Worm (Caenorhabditis elegans) whole organism, L2 larva: Measurements from ENCODE around the gene F57B9.3.

Experiments used
- C34F6.9 ChIP-seq: fragments of 150-350 bp; optimal IDR thresholded peaks from 2 replicates; lab custom pipeline; 2014; ENCODE audit warnings: missing biosample characterization, missing genetic modification characterization
- F13H6.1 ChIP-seq: sonication (generic microtip); optimal IDR thresholded peaks from 2 replicates; lab custom pipeline; 2016; ENCODE audit warnings: missing genetic modification characterization, missing compliant biosample characterization
- R02D3.7 ChIP-seq: fragments of 150-350 bp; optimal IDR thresholded peaks from 2 replicates; lab custom pipeline; 2014; ENCODE audit warnings: missing biosample characterization, missing genetic modification characterization
- Y55F3AM.14 ChIP-seq: fragments of 200-800 bp; sonication (Bioruptor generic); optimal IDR thresholded peaks from 2 replicates; lab custom pipeline; 2018; ENCODE audit warnings: mild to moderate bottlenecking, missing genetic modification characterization, missing compliant biosample characterization
- ZK546.5 ChIP-seq: sonication (generic microtip); optimal IDR thresholded peaks from 2 replicates; lab custom pipeline; 2017; ENCODE audit warnings: missing biosample characterization, missing genetic modification characterization
- alr-1 ChIP-seq: fragments of 150-350 bp; optimal IDR thresholded peaks from 2 replicates; lab custom pipeline; 2014; ENCODE audit warnings: missing biosample characterization, missing genetic modification characterization
- aly-2 ChIP-seq: fragments of 150-350 bp; optimal IDR thresholded peaks from 2 replicates; lab custom pipeline; 2014; ENCODE audit warnings: missing biosample characterization, missing genetic modification characterization
- ama-1 ChIP-seq: fragments of 150-350 bp; optimal IDR thresholded peaks from 2 replicates; lab custom pipeline; 2018; ENCODE audit warnings: inconsistent platforms
- blmp-1 ChIP-seq: sonication (generic microtip); optimal IDR thresholded peaks from 2 replicates; lab custom pipeline; 2017; ENCODE audit warnings: missing genetic modification characterization, mild to moderate bottlenecking, missing compliant biosample characterization, antibody characterized with exemption, moderate library complexity; ENCODE audit not compliant: insufficient read depth
- ceh-16 ChIP-seq: fragments of 150-350 bp; optimal IDR thresholded peaks from 2 replicates; lab custom pipeline; 2014; ENCODE audit warnings: missing biosample characterization, missing genetic modification characterization
- ceh-82 ChIP-seq: fragments of 150-350 bp; optimal IDR thresholded peaks from 2 replicates; lab custom pipeline; 2014; ENCODE audit warnings: missing biosample characterization, missing genetic modification characterization
- crh-2 ChIP-seq: sonication (generic microtip); optimal IDR thresholded peaks from 2 replicates; lab custom pipeline; 2017; ENCODE audit warnings: missing biosample characterization, missing genetic modification characterization
- dmd-4 ChIP-seq: sonication (generic microtip); optimal IDR thresholded peaks from 2 replicates; lab custom pipeline; 2017; ENCODE audit warnings: missing biosample characterization, missing genetic modification characterization
- egl-27 ChIP-seq: sonication (generic microtip); optimal IDR thresholded peaks from 3 replicates; lab custom pipeline; 2017; ENCODE audit warnings: missing biosample characterization, missing genetic modification reagents, missing genetic modification characterization
- elt-1 ChIP-seq: fragments of 150-350 bp; optimal IDR thresholded peaks from 2 replicates; lab custom pipeline; 2014; ENCODE audit warnings: missing biosample characterization, missing genetic modification characterization
- elt-3 ChIP-seq: sonication (generic microtip); optimal IDR thresholded peaks from 2 replicates; lab custom pipeline; 2017; ENCODE audit warnings: missing biosample characterization, missing genetic modification characterization
- fos-1 ChIP-seq: fragments of 150-350 bp; optimal IDR thresholded peaks from 2 replicates; lab custom pipeline; 2014; ENCODE audit warnings: missing biosample characterization, missing genetic modification characterization
- gmeb-1 ChIP-seq: fragments of 150-350 bp; optimal IDR thresholded peaks from 2 replicates; lab custom pipeline; 2014; ENCODE audit warnings: missing biosample characterization, missing genetic modification characterization
- lin-11 ChIP-seq: fragments of 150-350 bp; sonication (generic microtip); optimal IDR thresholded peaks from 2 replicates; lab custom pipeline; 2014; ENCODE audit warnings: missing biosample characterization, missing genetic modification characterization, inconsistent platforms, mixed read lengths
- lin-13 ChIP-seq: fragments of 150-350 bp; optimal IDR thresholded peaks from 2 replicates; lab custom pipeline; 2014; ENCODE audit warnings: missing biosample characterization, missing genetic modification reagents, missing genetic modification characterization
- lin-39 ChIP-seq: fragments of 150-350 bp; optimal IDR thresholded peaks from 2 replicates; lab custom pipeline; 2014; ENCODE audit warnings: missing biosample characterization, missing genetic modification reagents, missing genetic modification characterization
- lsy-2 ChIP-seq, 2 experiments: fragments of 150-350 bp in 1 of 2; sonication (generic microtip) in 1 of 2; optimal IDR thresholded peaks; 2 replicates each; lab custom pipeline; 2014 to 2017; ENCODE audit warnings: missing biosample characterization in 2 of 2, missing genetic modification characterization in 2 of 2
- mab-5 ChIP-seq: fragments of 150-350 bp; optimal IDR thresholded peaks from 2 replicates; lab custom pipeline; 2014; ENCODE audit warnings: missing biosample characterization, missing genetic modification characterization
- mbf-1 ChIP-seq: sonication (generic microtip); optimal IDR thresholded peaks from 2 replicates; lab custom pipeline; 2017; ENCODE audit warnings: missing biosample characterization, missing genetic modification characterization
- mdl-1 ChIP-seq, 2 experiments: fragments of 150-350 bp in 1 of 2; sonication (generic microtip) in 1 of 2; optimal IDR thresholded peaks; 2 replicates each; lab custom pipeline; 2017; ENCODE audit warnings: missing biosample characterization in 2 of 2, missing genetic modification characterization in 2 of 2
- nhr-10 ChIP-seq: sonication (generic microtip); optimal IDR thresholded peaks from 2 replicates; lab custom pipeline; 2017; ENCODE audit warnings: missing biosample characterization, missing genetic modification characterization
- nhr-11 ChIP-seq: fragments of 150-350 bp; optimal IDR thresholded peaks from 2 replicates; lab custom pipeline; 2014; ENCODE audit warnings: missing biosample characterization, missing genetic modification characterization
- nhr-12 ChIP-seq: fragments of 150-350 bp; optimal IDR thresholded peaks from 2 replicates; lab custom pipeline; 2014; ENCODE audit warnings: missing biosample characterization, missing genetic modification characterization
- nhr-129 ChIP-seq: fragments of 150-350 bp; optimal IDR thresholded peaks from 2 replicates; lab custom pipeline; 2014; ENCODE audit warnings: missing biosample characterization, missing genetic modification characterization
- nhr-21 ChIP-seq: fragments of 150-350 bp; optimal IDR thresholded peaks from 2 replicates; lab custom pipeline; 2014; ENCODE audit warnings: missing biosample characterization, missing genetic modification characterization
- nhr-23 ChIP-seq: fragments of 150-350 bp; optimal IDR thresholded peaks from 2 replicates; lab custom pipeline; 2014; ENCODE audit warnings: missing biosample characterization, missing genetic modification reagents, missing genetic modification characterization
- nhr-237 ChIP-seq: fragments of 150-350 bp; optimal IDR thresholded peaks from 2 replicates; lab custom pipeline; 2014; ENCODE audit warnings: missing biosample characterization, missing genetic modification characterization
- nhr-25 ChIP-seq: fragments of 150-350 bp; sonication (generic microtip); optimal IDR thresholded peaks from 3 replicates; lab custom pipeline; 2014; ENCODE audit warnings: missing biosample characterization, missing genetic modification characterization
- nhr-6 ChIP-seq: fragments of 150-350 bp; optimal IDR thresholded peaks from 2 replicates; lab custom pipeline; 2014; ENCODE audit warnings: missing biosample characterization, missing genetic modification characterization
- nhr-77 ChIP-seq: fragments of 150-350 bp; optimal IDR thresholded peaks from 2 replicates; lab custom pipeline; 2014; ENCODE audit warnings: missing biosample characterization, missing genetic modification characterization
- peb-1 ChIP-seq: fragments of 150-350 bp; optimal IDR thresholded peaks from 2 replicates; lab custom pipeline; 2014; ENCODE audit warnings: missing biosample characterization, missing genetic modification characterization
- sem-4 ChIP-seq: fragments of 150-350 bp; optimal IDR thresholded peaks from 2 replicates; lab custom pipeline; 2014; ENCODE audit warnings: missing biosample characterization, missing genetic modification reagents, missing genetic modification characterization
- skn-1 ChIP-seq: sonication (generic microtip); optimal IDR thresholded peaks from 2 replicates; lab custom pipeline; 2017; ENCODE audit warnings: missing biosample characterization, missing genetic modification characterization
- sma-3 ChIP-seq: sonication (generic microtip); optimal IDR thresholded peaks from 2 replicates; lab custom pipeline; 2016; ENCODE audit warnings: missing genetic modification reagents, missing genetic modification characterization, missing compliant biosample characterization
- sma-9 ChIP-seq, 2 experiments: fragments of 150-350 bp in 1 of 2; sonication (generic microtip) in 1 of 2; optimal IDR thresholded peaks; 2 replicates each; lab custom pipeline; 2014 to 2016; ENCODE audit warnings: missing genetic modification characterization in 2 of 2, mild to moderate bottlenecking in 1 of 2, missing biosample characterization in 1 of 2, missing compliant biosample characterization in 1 of 2, missing genetic modification reagents in 1 of 2, moderate library complexity in 1 of 2
- snpc-4 ChIP-seq: fragments of 150-350 bp; optimal IDR thresholded peaks from 2 replicates; lab custom pipeline; 2014; ENCODE audit warnings: missing biosample characterization, missing genetic modification characterization
- unc-39 ChIP-seq: fragments of 150-350 bp; optimal IDR thresholded peaks from 2 replicates; lab custom pipeline; 2014; ENCODE audit warnings: missing biosample characterization, missing genetic modification characterization
- unc-55 ChIP-seq: fragments of 150-350 bp; sonication (generic microtip); optimal IDR thresholded peaks from 3 replicates; lab custom pipeline; 2014; ENCODE audit warnings: missing biosample characterization, missing genetic modification reagents, missing genetic modification characterization
- unc-62 ChIP-seq: fragments of 150-350 bp; optimal IDR thresholded peaks from 2 replicates; lab custom pipeline; 2014; ENCODE audit warnings: missing biosample characterization, missing genetic modification reagents, missing genetic modification characterization
- zag-1 ChIP-seq: fragments of 150-350 bp; optimal IDR thresholded peaks from 2 replicates; lab custom pipeline; 2014; ENCODE audit warnings: missing biosample characterization, missing genetic modification characterization
- ztf-1 ChIP-seq: fragments of 200-800 bp; sonication (Bioruptor generic); conservative IDR thresholded peaks from 2 replicates; pipeline ENCODE4 v1.3.6; 2022; ENCODE audit warnings: missing genetic modification characterization, missing compliant biosample characterization
- ztf-11 ChIP-seq: sonication (generic microtip); optimal IDR thresholded peaks from 2 replicates; lab custom pipeline; 2017; ENCODE audit warnings: missing biosample characterization, missing genetic modification characterization
- ztf-4 ChIP-seq: fragments of 150-350 bp; optimal IDR thresholded peaks from 2 replicates; lab custom pipeline; 2014; ENCODE audit warnings: missing biosample characterization, missing genetic modification characterization

F57B9.3 gene

ce11 chrIII:6971662-6972284 lies 32.1 kb downstream of the F57B9.3 start, which contains the start of the genes eef-1A.1 and rfc-4:
eef-1A.1 (minus strand) TSS chrIII:6971712.
rfc-4 (plus strand) TSS chrIII:6972253.
- no peak for TF ChIP-seq dmd-4 (tag; lab: Kevin White, UChicago)
- TF ChIP-seq mab-5 (tag; lab: Kevin White, UChicago), result peak; percentile 92
- TF ChIP-seq lin-39 (tag; lab: Kevin White, UChicago), result no peak
- TF ChIP-seq nhr-77 (tag; lab: Kevin White, UChicago), result peak; percentile 71
- TF ChIP-seq nhr-6 (tag; lab: Kevin White, UChicago), result peak; percentile 97
- TF ChIP-seq ZK546.5 (tag; lab: Kevin White, UChicago), result peak; percentile 98
- TF ChIP-seq blmp-1 (tag; lab: Kevin White, UChicago), result peak; percentile 86
- TF ChIP-seq ztf-4 (tag; lab: Kevin White, UChicago), result peak; percentile 88
- peak; percentile 97 for TF ChIP-seq lin-13 (GFP tag; lab: Kevin White, UChicago)
- TF ChIP-seq nhr-23 (tag; lab: Kevin White, UChicago), result no peak
- no peak for TF ChIP-seq aly-2 (tag; lab: Kevin White, UChicago)
- peak; percentile 100 for TF ChIP-seq C34F6.9 (tag; lab: Kevin White, UChicago)
- peak; percentile 96 for TF ChIP-seq sem-4 (tag; lab: Kevin White, UChicago)
- peak; percentile 68 for TF ChIP-seq nhr-12
- TF ChIP-seq fos-1 (tag; lab: Kevin White, UChicago), result peak; percentile 98
- peak; percentile 87 for TF ChIP-seq F13H6.1 (tag; lab: Kevin White, UChicago)
- TF ChIP-seq sma-3 (GFP tag; lab: Kevin White, UChicago), result peak; percentile 98
- no peak for TF ChIP-seq peb-1 (tag; lab: Kevin White, UChicago)
- peak; percentile 98 for TF ChIP-seq nhr-25
- peak; percentile 99 for TF ChIP-seq unc-55 (GFP tag; lab: Kevin White, UChicago)
- peak; percentile 90 for TF ChIP-seq ama-1
- no peak for TF ChIP-seq ztf-1 (GFP tag; lab: Robert Waterston, UW)
- TF ChIP-seq egl-27 (tag; lab: Kevin White, UChicago), result peak; percentile 55
- TF ChIP-seq lin-11 (tag; lab: Kevin White, UChicago), result peak; percentile 98
- TF ChIP-seq ztf-11 (tag; lab: Kevin White, UChicago), result no peak
- TF ChIP-seq ceh-82 (tag; lab: Kevin White, UChicago), result peak; percentile 81
- TF ChIP-seq unc-62 (GFP tag; lab: Kevin White, UChicago), result no peak
- TF ChIP-seq zag-1 (tag; lab: Kevin White, UChicago), result peak; percentile 83
- TF ChIP-seq nhr-21, result peak; percentile 95
- TF ChIP-seq sma-9 (GFP tag; optimal IDR thresholded peaks at IDR 0.05; lab: Kevin White, UChicago), result peak; percentile 93
- TF ChIP-seq sma-9 (tag; optimal IDR thresholded peaks at IDR 0.05; lab: Kevin White, UChicago), result no peak
- TF ChIP-seq unc-39 (tag; lab: Kevin White, UChicago), result no peak
- TF ChIP-seq nhr-11, result no peak
- peak; percentile 98 to 100 for TF ChIP-seq lsy-2 (tag; optimal IDR thresholded peaks at IDR 0.05; lab: Kevin White, UChicago)
- TF ChIP-seq nhr-237, result peak; percentile 47
- TF ChIP-seq elt-3 (tag; lab: Kevin White, UChicago), result no peak
- TF ChIP-seq nhr-10, result peak; percentile 18
- peak; percentile 91 for TF ChIP-seq skn-1 (tag; lab: Kevin White, UChicago)
- TF ChIP-seq nhr-129 (tag; lab: Kevin White, UChicago), result peak; percentile 99
- TF ChIP-seq alr-1 (tag; lab: Kevin White, UChicago), result no peak
- TF ChIP-seq crh-2 (tag; lab: Kevin White, UChicago), result peak; percentile 98
- TF ChIP-seq mdl-1 (tag; optimal IDR thresholded peaks at IDR 0.05; lab: Kevin White, UChicago), result peak in 1 of 2 experiments; percentile 78
- TF ChIP-seq gmeb-1, result peak; percentile 97
- peak; percentile 79 for TF ChIP-seq R02D3.7
- no peak for TF ChIP-seq elt-1 (tag; lab: Kevin White, UChicago)
- peak; percentile 88 for TF ChIP-seq Y55F3AM.14
- TF ChIP-seq snpc-4 (tag; lab: Kevin White, UChicago), result peak; percentile 86
- no peak for TF ChIP-seq mbf-1
- peak; percentile 87 for TF ChIP-seq ceh-16
